Worm (Caenorhabditis elegans) whole organism, L1 larva: Measurements from ENCODE around the gene hrpa-2.

Source experiments
- C04F5.9 ChIP-seq: sonication (generic microtip); optimal IDR thresholded peaks from 2 replicates; lab custom pipeline; 2016; ENCODE audit warnings: missing genetic modification characterization, missing compliant biosample characterization
- C16A3.4 ChIP-seq: fragments of 150-350 bp; optimal IDR thresholded peaks from 2 replicates; lab custom pipeline; 2014; ENCODE audit warnings: missing biosample characterization, missing genetic modification characterization
- F16B12.6 ChIP-seq: fragments of 150-350 bp; optimal IDR thresholded peaks from 2 replicates; lab custom pipeline; 2014; ENCODE audit warnings: missing biosample characterization, missing genetic modification characterization
- Y116A8C.19 ChIP-seq: sonication (generic microtip); optimal IDR thresholded peaks from 2 replicates; lab custom pipeline; 2016; ENCODE audit warnings: missing compliant biosample characterization, missing genetic modification characterization, borderline replicate concordance
- aha-1 ChIP-seq: fragments of 150-350 bp; optimal IDR thresholded peaks from 2 replicates; lab custom pipeline; 2014; ENCODE audit warnings: missing biosample characterization, missing genetic modification characterization
- aly-2 ChIP-seq: fragments of 150-350 bp; optimal IDR thresholded peaks from 2 replicates; lab custom pipeline; 2014; ENCODE audit warnings: missing biosample characterization, missing genetic modification characterization
- ama-1 ChIP-seq: fragments of 150-350 bp; optimal IDR thresholded peaks from 2 replicates; lab custom pipeline; 2014
- blmp-1 ChIP-seq: fragments of 150-350 bp; optimal IDR thresholded peaks from 2 replicates; lab custom pipeline; 2014; ENCODE audit warnings: missing biosample characterization, missing genetic modification characterization
- ceh-63 ChIP-seq: fragments of 200-800 bp; sonication (Bioruptor generic); optimal IDR thresholded peaks from 2 replicates; lab custom pipeline; 2018; ENCODE audit warnings: mild to moderate bottlenecking, missing genetic modification characterization, missing compliant biosample characterization
- ceh-88 ChIP-seq: fragments of 200-800 bp; sonication (Bioruptor generic); IDR thresholded peaks from 2 replicates; pipeline ENCODE4 v1.3.6; 2022; ENCODE audit warnings: missing genetic modification characterization, missing compliant biosample characterization
- ceh-90 ChIP-seq: sonication (generic microtip); optimal IDR thresholded peaks from 2 replicates; lab custom pipeline; 2016; ENCODE audit warnings: missing genetic modification characterization, missing compliant biosample characterization
- ces-1 ChIP-seq: fragments of 150-350 bp; optimal IDR thresholded peaks from 2 replicates; lab custom pipeline; 2014; ENCODE audit warnings: missing biosample characterization, missing genetic modification reagents, missing genetic modification characterization
- efl-1 ChIP-seq, 4 experiments: fragments of 150-350 bp; optimal IDR thresholded peaks in 3 of 4; peaks in 1 of 4; 1 replicate in 1 of 4; 2 replicates in 3 of 4; lab custom pipeline; 2014; ENCODE audit warnings: missing biosample characterization in 2 of 4, missing genetic modification characterization in 2 of 4, missing genetic modification reagents in 2 of 4
- efl-3 ChIP-seq: fragments of 200-800 bp; sonication (Bioruptor generic); optimal IDR thresholded peaks from 2 replicates; lab custom pipeline; 2018; ENCODE audit warnings: mild to moderate bottlenecking, missing genetic modification characterization, missing compliant biosample characterization
- egl-27 ChIP-seq, 2 experiments: fragments of 150-350 bp in 1 of 2; sonication (generic microtip); optimal IDR thresholded peaks; 3 replicates each; lab custom pipeline; 2017 to 2018; ENCODE audit warnings: missing biosample characterization in 2 of 2, missing genetic modification characterization in 2 of 2, missing genetic modification reagents in 2 of 2
- elt-3 ChIP-seq, 6 experiments: fragments of 150-350 bp in 1 of 6; sonication (generic microtip); optimal IDR thresholded peaks; 2 replicates each; lab custom pipeline; 2017 to 2018; ENCODE audit warnings: missing biosample characterization in 6 of 6, missing genetic modification characterization in 6 of 6, inconsistent platforms in 1 of 6
- fkh-10 ChIP-seq: sonication (generic microtip); optimal IDR thresholded peaks from 2 replicates; lab custom pipeline; 2017; ENCODE audit warnings: missing biosample characterization, missing genetic modification reagents, missing genetic modification characterization
- fkh-4 ChIP-seq: sonication (generic microtip); optimal IDR thresholded peaks from 2 replicates; lab custom pipeline; 2016; ENCODE audit warnings: missing compliant biosample characterization, missing genetic modification characterization, borderline replicate concordance
- fkh-8 ChIP-seq: sonication (generic microtip); optimal IDR thresholded peaks from 2 replicates; lab custom pipeline; 2016; ENCODE audit warnings: mild to moderate bottlenecking, missing genetic modification characterization, missing compliant biosample characterization
- grh-1 ChIP-seq: fragments of 200-800 bp; sonication (Bioruptor generic); IDR thresholded peaks from 2 replicates; pipeline ENCODE4 v1.3.6; 2022; ENCODE audit warnings: missing genetic modification reagents, missing genetic modification characterization, missing compliant biosample characterization
- irx-1 ChIP-seq: sonication (generic microtip); optimal IDR thresholded peaks from 2 replicates; lab custom pipeline; 2016; ENCODE audit warnings: missing genetic modification characterization, missing compliant biosample characterization
- lin-13 ChIP-seq: fragments of 150-350 bp; optimal IDR thresholded peaks from 2 replicates; lab custom pipeline; 2014; ENCODE audit warnings: missing biosample characterization, missing genetic modification reagents, missing genetic modification characterization
- lin-14 ChIP-seq: fragments of 200-800 bp; sonication (Bioruptor generic); optimal IDR thresholded peaks from 2 replicates; lab custom pipeline; 2018; ENCODE audit warnings: mild to moderate bottlenecking, missing genetic modification characterization, moderate library complexity, missing compliant biosample characterization
- lin-15B ChIP-seq: fragments of 150-350 bp; sonication (generic microtip); optimal IDR thresholded peaks from 3 replicates; lab custom pipeline; 2014; ENCODE audit warnings: missing biosample characterization, missing genetic modification characterization
- lin-35 ChIP-seq, 2 experiments: fragments of 150-350 bp; optimal IDR thresholded peaks; 2 replicates each; lab custom pipeline; 2014; ENCODE audit warnings: missing biosample characterization in 2 of 2, missing genetic modification characterization in 2 of 2, missing genetic modification reagents in 2 of 2
- lir-3 ChIP-seq: sonication (generic microtip); optimal IDR thresholded peaks from 2 replicates; lab custom pipeline; 2016; ENCODE audit warnings: mild to moderate bottlenecking, missing genetic modification characterization, moderate library complexity, missing compliant biosample characterization; ENCODE audit not compliant: poor library complexity
- mdl-1 ChIP-seq, 2 experiments: fragments of 150-350 bp; optimal IDR thresholded peaks; 2 replicates each; lab custom pipeline; 2014 to 2017; ENCODE audit warnings: missing biosample characterization in 2 of 2, missing genetic modification characterization in 2 of 2, inconsistent platforms in 1 of 2
- mep-1 ChIP-seq: fragments of 150-350 bp; optimal IDR thresholded peaks from 2 replicates; lab custom pipeline; 2014; ENCODE audit warnings: missing biosample characterization, missing genetic modification characterization
- nhr-11 ChIP-seq: fragments of 150-350 bp; optimal IDR thresholded peaks from 2 replicates; lab custom pipeline; 2014; ENCODE audit warnings: missing biosample characterization, missing genetic modification characterization
- nhr-19 ChIP-seq: fragments of 200-800 bp; sonication (Bioruptor generic); conservative IDR thresholded peaks from 2 replicates; pipeline ENCODE4 v1.3.6; 2022; ENCODE audit warnings: missing genetic modification characterization, missing compliant biosample characterization
- nhr-20 ChIP-seq: sonication (generic microtip); optimal IDR thresholded peaks from 2 replicates; lab custom pipeline; 2016; ENCODE audit warnings: mild to moderate bottlenecking, missing genetic modification characterization, missing compliant biosample characterization
- nhr-237 ChIP-seq: fragments of 150-350 bp; optimal IDR thresholded peaks from 2 replicates; lab custom pipeline; 2014; ENCODE audit warnings: missing biosample characterization, missing genetic modification characterization
- nhr-47 ChIP-seq: sonication (generic microtip); optimal IDR thresholded peaks from 2 replicates; lab custom pipeline; 2016; ENCODE audit warnings: mild to moderate bottlenecking, missing genetic modification characterization, moderate library complexity, missing compliant biosample characterization
- nhr-71 ChIP-seq: sonication (generic microtip); optimal IDR thresholded peaks from 2 replicates; lab custom pipeline; 2016; ENCODE audit warnings: mild to moderate bottlenecking, missing genetic modification characterization, moderate library complexity, missing compliant biosample characterization
- nhr-76 ChIP-seq: sonication (generic microtip); optimal IDR thresholded peaks from 2 replicates; lab custom pipeline; 2017; ENCODE audit warnings: missing biosample characterization, missing genetic modification characterization
- nhr-77 ChIP-seq: fragments of 150-350 bp; optimal IDR thresholded peaks from 2 replicates; lab custom pipeline; 2014; ENCODE audit warnings: missing biosample characterization, missing genetic modification characterization
- nhr-85 ChIP-seq: sonication (generic microtip); peaks from one replicate; lab custom pipeline; 2016; ENCODE audit warnings: missing genetic modification characterization, inconsistent platforms, missing compliant biosample characterization
- nhr-90 ChIP-seq: sonication (generic microtip); optimal IDR thresholded peaks from 2 replicates; lab custom pipeline; 2016; ENCODE audit warnings: mild to moderate bottlenecking, missing genetic modification characterization, missing compliant biosample characterization; ENCODE audit not compliant: poor library complexity
- pag-3 ChIP-seq: sonication (generic microtip); optimal IDR thresholded peaks from 2 replicates; lab custom pipeline; 2017; ENCODE audit warnings: missing genetic modification characterization, mild to moderate bottlenecking, missing compliant biosample characterization, antibody characterized with exemption, borderline replicate concordance; ENCODE audit not compliant: insufficient read depth
- rnt-1 ChIP-seq: sonication (generic microtip); optimal IDR thresholded peaks from 2 replicates; lab custom pipeline; 2016; ENCODE audit warnings: mild to moderate bottlenecking, missing genetic modification characterization, moderate library complexity, missing compliant biosample characterization
- snu-23 ChIP-seq: sonication (generic microtip); optimal IDR thresholded peaks from 2 replicates; lab custom pipeline; 2016; ENCODE audit warnings: missing genetic modification characterization, missing compliant biosample characterization
- sox-4 ChIP-seq: sonication (generic microtip); optimal IDR thresholded peaks from 2 replicates; lab custom pipeline; 2016; ENCODE audit warnings: missing genetic modification characterization, missing compliant biosample characterization
- sptf-1 ChIP-seq: fragments of 150-350 bp; optimal IDR thresholded peaks from 2 replicates; lab custom pipeline; 2014; ENCODE audit warnings: missing biosample characterization, missing genetic modification characterization
- sup-37 ChIP-seq: fragments of 200-800 bp; sonication (Bioruptor generic); optimal IDR thresholded peaks from 2 replicates; lab custom pipeline; 2018; ENCODE audit warnings: mild to moderate bottlenecking, missing genetic modification characterization, missing compliant biosample characterization
- swsn-7 ChIP-seq: sonication (generic microtip); optimal IDR thresholded peaks from 2 replicates; lab custom pipeline; 2016; ENCODE audit warnings: missing genetic modification characterization, missing compliant biosample characterization
- tbx-2 ChIP-seq: sonication (generic microtip); optimal IDR thresholded peaks from 2 replicates; lab custom pipeline; 2016; ENCODE audit warnings: missing genetic modification characterization, missing compliant biosample characterization
- unc-130 ChIP-seq: fragments of 150-350 bp; optimal IDR thresholded peaks from 2 replicates; lab custom pipeline; 2017; ENCODE audit warnings: missing biosample characterization, missing genetic modification characterization, inconsistent platforms
- unc-98 ChIP-seq: fragments of 200-800 bp; sonication (Bioruptor generic); IDR thresholded peaks from 2 replicates; pipeline ENCODE4 v1.3.6; 2022; ENCODE audit warnings: missing genetic modification characterization, missing compliant biosample characterization
- vab-15 ChIP-seq: sonication (generic microtip); optimal IDR thresholded peaks from 2 replicates; lab custom pipeline; 2017; ENCODE audit warnings: missing genotype, mild to moderate bottlenecking, missing genetic modification characterization, missing compliant biosample characterization
- ztf-11 ChIP-seq, 2 experiments: sonication (generic microtip); optimal IDR thresholded peaks; 2 replicates each; lab custom pipeline; 2016 to 2017; ENCODE audit warnings: missing genetic modification characterization in 2 of 2, missing biosample characterization in 1 of 2, missing compliant biosample characterization in 1 of 2

hrpa-2 gene

DNA sequence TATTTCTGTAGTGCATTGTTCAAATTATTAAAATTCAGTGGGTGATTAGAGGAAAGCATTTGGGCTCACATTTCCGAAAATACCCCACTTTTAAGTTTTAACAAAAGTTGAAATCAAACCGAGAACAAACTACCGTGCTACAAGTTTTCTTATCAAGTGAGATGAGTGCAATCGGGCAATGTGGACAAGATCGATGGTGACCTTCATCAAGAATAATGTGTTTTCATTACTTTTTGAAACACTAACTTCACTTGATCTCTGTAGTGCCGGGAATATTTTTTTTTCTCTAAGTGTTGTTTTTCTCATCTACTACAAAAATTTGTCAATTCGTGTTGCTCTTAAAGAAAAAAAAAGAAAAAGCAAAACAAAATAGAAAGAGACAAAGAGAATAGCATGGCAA is 7.3 kb upstream of the hrpa-2 start:
- peak in 2 of 6 experiments; percentile 50 to 63 for TF ChIP-seq elt-3 (tag; optimal IDR thresholded peaks at IDR 0.05; lab: Kevin White, UChicago)
- TF ChIP-seq blmp-1 = peak; percentile 73
- TF ChIP-seq nhr-85 (tag; lab: Kevin White, UChicago) = peak; percentile 73
- TF ChIP-seq fkh-4 (tag; lab: Kevin White, UChicago) = no peak
- peak; percentile 4 for TF ChIP-seq lin-14 (GFP tag; lab: Kevin White, UChicago)
- no peak for TF ChIP-seq C16A3.4 (tag; lab: Kevin White, UChicago)
- no peak for TF ChIP-seq efl-1 (optimal IDR thresholded peaks at IDR 0.05; lab: Kevin White, UChicago)
- peak in 1 of 2 experiments; percentile 74 for TF ChIP-seq efl-1 (GFP tag; optimal IDR thresholded peaks at IDR 0.05 in 1 of 2; lab: Kevin White, UChicago)
- TF ChIP-seq nhr-20 (tag; lab: Kevin White, UChicago) = peak; percentile 28
- no peak for TF ChIP-seq fkh-10 (GFP tag; lab: Kevin White, UChicago)
- TF ChIP-seq, all 84 proteins: peak for 6

ce11 chrX:5209429-5209828 is 6.7 kb upstream of the hrpa-2 start:
- TF ChIP-seq snu-23 (GFP tag; lab: Kevin White, UChicago) = peak; percentile 20
- no peak for TF ChIP-seq nhr-77 (tag; lab: Kevin White, UChicago)
- TF ChIP-seq efl-3 (GFP tag; lab: Kevin White, UChicago) = no peak
- TF ChIP-seq nhr-90 (tag; lab: Kevin White, UChicago) = no peak
- no peak for TF ChIP-seq lin-35 (GFP tag; optimal IDR thresholded peaks at IDR 0.05; lab: Kevin White, UChicago)
- TF ChIP-seq tbx-2 = peak; percentile 16
- no peak for TF ChIP-seq fkh-8
- no peak for TF ChIP-seq blmp-1
- TF ChIP-seq Y116A8C.19 = no peak
- no peak for TF ChIP-seq C04F5.9 (tag; lab: Kevin White, UChicago)
- TF ChIP-seq egl-27 (tag; optimal IDR thresholded peaks at IDR 0.05; lab: Kevin White, UChicago) = no peak
- no peak for TF ChIP-seq sup-37 (GFP tag; lab: Kevin White, UChicago)
- TF ChIP-seq ama-1 = no peak
- peak; percentile 27 for TF ChIP-seq lir-3 (tag; lab: Kevin White, UChicago)
- no peak for TF ChIP-seq ztf-11 (tag; optimal IDR thresholded peaks at IDR 0.05; lab: Kevin White, UChicago)
- TF ChIP-seq nhr-11 (tag; lab: Kevin White, UChicago) = no peak
- TF ChIP-seq mep-1 (tag; lab: Kevin White, UChicago) = no peak
- TF ChIP-seq sptf-1 (tag; lab: Kevin White, UChicago) = no peak
- TF ChIP-seq nhr-237 (tag; lab: Kevin White, UChicago) = no peak
- TF ChIP-seq grh-1 (GFP tag; lab: Robert Waterston, UW) = no peak
- peak; percentile 50 for TF ChIP-seq lin-14 (GFP tag; lab: Kevin White, UChicago)
- TF ChIP-seq nhr-19 (GFP tag; lab: Robert Waterston, UW) = peak; percentile 59; the same call in 1 of the 2 replicates
- TF ChIP-seq nhr-76 (tag; lab: Kevin White, UChicago) = no peak
- TF ChIP-seq vab-15 (tag; lab: Kevin White, UChicago) = no peak
- no peak for TF ChIP-seq lin-13
- no peak for TF ChIP-seq ceh-90 (tag; lab: Kevin White, UChicago)
- TF ChIP-seq ceh-88 = no peak
- no peak for TF ChIP-seq unc-98 (GFP tag; lab: Robert Waterston, UW)
- TF ChIP-seq nhr-20 (tag; lab: Kevin White, UChicago) = peak; percentile 18
- TF ChIP-seq rnt-1 = peak; percentile 37
- TF ChIP-seq F16B12.6 (tag; lab: Kevin White, UChicago) = no peak
- peak; percentile 4 for TF ChIP-seq nhr-47
- no peak for TF ChIP-seq lin-15B (tag; lab: Kevin White, UChicago)
- peak; percentile 76 for TF ChIP-seq nhr-71 (tag; lab: Kevin White, UChicago)
- peak; percentile 31 for TF ChIP-seq swsn-7
- no peak for TF ChIP-seq elt-3 (tag; optimal IDR thresholded peaks at IDR 0.05; lab: Kevin White, UChicago)
- no peak for TF ChIP-seq mdl-1 (tag; optimal IDR thresholded peaks at IDR 0.05; lab: Kevin White, UChicago)
- no peak for TF ChIP-seq ceh-63 (GFP tag; lab: Kevin White, UChicago)
- no peak for TF ChIP-seq C16A3.4 (tag; lab: Kevin White, UChicago)
- TF ChIP-seq unc-130 (tag; lab: Kevin White, UChicago) = no peak
- TF ChIP-seq nhr-85 (tag; lab: Kevin White, UChicago) = peak; percentile 44
- TF ChIP-seq aha-1 (tag; lab: Kevin White, UChicago) = peak; percentile 84
- TF ChIP-seq ces-1 = no peak
- TF ChIP-seq sox-4 = no peak
- TF ChIP-seq aly-2 (tag; lab: Kevin White, UChicago) = no peak
- TF ChIP-seq pag-3 (tag; lab: Kevin White, UChicago) = no peak
- no peak for TF ChIP-seq irx-1 (tag; lab: Kevin White, UChicago)
